Worm (Caenorhabditis elegans) whole organism, young adult: Measurements from ENCODE around the gene txt-4.

Source experiments
- F10E7.11 ChIP-seq: sonication (generic microtip); optimal IDR thresholded peaks from 2 replicates; lab custom pipeline; 2017; ENCODE audit warnings: mild to moderate bottlenecking, missing genetic modification characterization, moderate library complexity, missing compliant biosample characterization
- ccch-3 ChIP-seq: fragments of 200-800 bp; sonication (Bioruptor generic); optimal IDR thresholded peaks from 2 replicates; lab custom pipeline; 2018; ENCODE audit warnings: mild to moderate bottlenecking, missing genetic modification characterization, missing compliant biosample characterization
- efl-1 ChIP-seq: fragments of 150-350 bp; optimal IDR thresholded peaks from 2 replicates; lab custom pipeline; 2014; ENCODE audit warnings: missing biosample characterization, missing genetic modification reagents, missing genetic modification characterization
- hrde-1 ChIP-seq: sonication (generic microtip); optimal IDR thresholded peaks from 2 replicates; lab custom pipeline; 2016; ENCODE audit warnings: missing genetic modification characterization, mild to moderate bottlenecking, missing compliant biosample characterization, moderate library complexity, missing genotype, missing genetic modification reagents, borderline replicate concordance
- let-607 ChIP-seq, 2 experiments: fragments of 200-800 bp in 1 of 2; sonication (Bioruptor generic) in 1 of 2; sonication (generic microtip) in 1 of 2; optimal IDR thresholded peaks; 2 replicates each; lab custom pipeline; 2016 to 2018; ENCODE audit warnings: mild to moderate bottlenecking in 2 of 2, missing compliant biosample characterization in 2 of 2, missing genetic modification characterization in 2 of 2, moderate library complexity in 2 of 2, missing genotype in 1 of 2
- nfyb-1 ChIP-seq: fragments of 200-800 bp; sonication (Bioruptor generic); IDR thresholded peaks from 2 replicates; pipeline ENCODE4 v1.3.6; 2022; ENCODE audit warnings: missing genetic modification reagents, missing genetic modification characterization, missing compliant biosample characterization
- sea-2 ChIP-seq: fragments of 200-800 bp; sonication (Bioruptor generic); IDR thresholded peaks from 2 replicates; pipeline ENCODE4 v1.3.6; 2022; ENCODE audit warnings: missing genetic modification characterization, missing compliant biosample characterization
- tbx-9 ChIP-seq: sonication (generic microtip); optimal IDR thresholded peaks from 2 replicates; lab custom pipeline; 2016; ENCODE audit warnings: borderline replicate concordance, missing genetic modification characterization, inconsistent platforms, missing compliant biosample characterization

ce11 chrIV:1522358-1522757, 12.0 kb downstream of the txt-4 start:
- no peak for TF ChIP-seq sea-2 (GFP tag; lab: Robert Waterston, UW)
- TF ChIP-seq let-607 (tag; optimal IDR thresholded peaks at IDR 0.05; lab: Kevin White, UChicago), result no peak
- TF ChIP-seq ccch-3 (GFP tag; lab: Kevin White, UChicago), result no peak
- TF ChIP-seq F10E7.11 (tag; lab: Kevin White, UChicago), result no peak
- TF ChIP-seq efl-1 (GFP tag; lab: Kevin White, UChicago), result no peak
- TF ChIP-seq hrde-1 (tag; lab: Kevin White, UChicago), result no peak
- no peak for TF ChIP-seq tbx-9 (tag; lab: Kevin White, UChicago)
- no peak for TF ChIP-seq nfyb-1 (GFP tag; lab: Robert Waterston, UW)
